Worm (Caenorhabditis elegans) whole organism, young adult: ENCODE measurements around the gene F48F7.5.

Source experiments
- B0035.1 ChIP-seq: sonication (generic microtip); optimal IDR thresholded peaks from 2 replicates; lab custom pipeline; 2016; ENCODE audit warnings: missing genetic modification characterization, mild to moderate bottlenecking, missing compliant biosample characterization, missing genotype, missing genetic modification reagents
- akir-1 ChIP-seq: fragments of 200-800 bp; sonication (Bioruptor generic); optimal IDR thresholded peaks from 2 replicates; lab custom pipeline; 2018; ENCODE audit warnings: mild to moderate bottlenecking, missing genetic modification characterization, moderate library complexity, missing compliant biosample characterization
- ama-1 ChIP-seq, 3 experiments: fragments of 150-350 bp in 1 of 3; sonication (generic microtip) in 2 of 3; optimal IDR thresholded peaks; 2 replicates each; lab custom pipeline; 2014 to 2018; ENCODE audit warnings: missing biosample characterization in 2 of 3, missing genetic modification characterization in 2 of 3, missing genetic modification reagents in 2 of 3
- attf-5 ChIP-seq: fragments of 200-800 bp; sonication (Bioruptor generic); optimal IDR thresholded peaks from 2 replicates; lab custom pipeline; 2018; ENCODE audit warnings: mild to moderate bottlenecking, missing genetic modification characterization, missing compliant biosample characterization
- bed-2 ChIP-seq: fragments of 200-800 bp; sonication (Bioruptor generic); IDR thresholded peaks from 2 replicates; pipeline ENCODE4 v1.3.6; 2022; ENCODE audit warnings: missing genetic modification reagents, missing genetic modification characterization, missing compliant biosample characterization
- ceh-79 ChIP-seq: sonication (generic microtip); optimal IDR thresholded peaks from 2 replicates; lab custom pipeline; 2017; ENCODE audit warnings: mild to moderate bottlenecking, missing genetic modification characterization, missing compliant biosample characterization
- lir-1 ChIP-seq: fragments of 200-800 bp; sonication (Bioruptor generic); conservative IDR thresholded peaks from 2 replicates; pipeline ENCODE4 v1.3.6; 2022; ENCODE audit warnings: missing genetic modification reagents, missing genetic modification characterization, missing compliant biosample characterization
- rcor-1 ChIP-seq: fragments of 200-800 bp; sonication (Bioruptor generic); IDR thresholded peaks from 2 replicates; pipeline ENCODE4 v1.3.6; 2022; ENCODE audit warnings: missing genetic modification reagents, missing genetic modification characterization, missing compliant biosample characterization
- tbp1 ChIP-seq: fragments of 200-800 bp; sonication (Bioruptor generic); optimal IDR thresholded peaks from 2 replicates; lab custom pipeline; 2018; ENCODE audit warnings: mild to moderate bottlenecking, missing genetic modification characterization, missing compliant biosample characterization
- ztf-3 ChIP-seq: fragments of 200-800 bp; sonication (Bioruptor generic); optimal IDR thresholded peaks from 2 replicates; lab custom pipeline; 2018; ENCODE audit warnings: mild to moderate bottlenecking, missing genetic modification characterization, missing compliant biosample characterization

DNA sequence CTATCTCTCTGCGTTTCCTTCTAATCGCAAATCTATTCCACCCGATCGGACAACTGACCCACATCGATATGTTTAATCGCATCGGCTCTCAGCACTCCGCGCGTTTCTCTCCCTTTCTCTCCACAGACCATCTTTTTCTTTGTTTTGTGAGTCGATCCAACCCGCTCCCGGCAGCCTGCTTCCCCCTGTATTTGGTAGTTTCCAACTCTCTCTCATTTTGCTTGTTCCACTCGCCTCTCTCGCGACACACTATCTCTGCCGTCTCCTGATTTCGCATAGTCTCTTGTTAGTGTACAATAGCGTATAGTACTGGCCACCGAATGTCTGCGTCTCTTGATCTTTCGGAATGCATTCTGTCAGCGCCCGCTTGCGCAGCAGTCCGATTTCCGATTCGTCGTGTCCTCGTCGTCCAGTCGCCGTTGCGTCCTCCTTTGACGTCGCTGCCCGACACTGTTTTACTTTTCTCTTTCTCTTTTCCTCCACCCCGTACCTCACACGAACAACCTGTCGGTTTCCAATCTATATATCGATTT, 24.8 kb upstream of the F48F7.5 start:
- TF ChIP-seq tbp1 (GFP tag; lab: Kevin White, UChicago) (peak; percentile 2), attf-5 (GFP tag; lab: Kevin White, UChicago) (no peak), ztf-3 (GFP tag; lab: Kevin White, UChicago) (no peak), B0035.1 (tag; lab: Kevin White, UChicago) (no peak), akir-1 (GFP tag; lab: Kevin White, UChicago) (no peak), ama-1 (optimal IDR thresholded peaks at IDR 0.05; lab: Kevin White, UChicago) (no peak), ama-1 (GFP tag; optimal IDR thresholded peaks at IDR 0.05; lab: Kevin White, UChicago) (no peak), bed-2 (GFP tag; lab: Robert Waterston, UW) (no peak), ceh-79 (no peak), lir-1 (GFP tag; lab: Robert Waterston, UW) (no peak), rcor-1 (peak; percentile 42; the same call in 1 of the 2 replicates)
